Fruit fly (Drosophila melanogaster): ENCODE data around the gene CG3106.
A peak's percentile ranks its signal among the peaks of the same experiment; 100 is the strongest.

Gene CG3106

dm6 chrX:9658865-9659339 lies 3.8 kb downstream of the CG3106 start, which contains the start of gene Ptpmeg2 (continued):
- TF ChIP-seq CG3163 (GFP tag; optimal IDR thresholded peaks at IDR 0.05) = peak; percentile 52
- TF ChIP-seq CoRest (tag; optimal IDR thresholded peaks at IDR 0.05) = peak; percentile 61
- TF ChIP-seq row (GFP tag; IDR thresholded peaks at IDR 0.05) = peak; percentile 44; the same call in 2 of the 3 replicates
- TF ChIP-seq fd102C (GFP tag; optimal IDR thresholded peaks at IDR 0.05) = peak; percentile 30
- peak; percentile 2 for TF ChIP-seq HLHmδ (GFP tag; optimal IDR thresholded peaks at IDR 0.05)
- peak; percentile 65 for TF ChIP-seq ash1 (GFP tag; optimal IDR thresholded peaks at IDR 0.05)
- TF ChIP-seq Jarid2 (GFP tag; optimal IDR thresholded peaks at IDR 0.05) = peak; percentile 18
- 0 out of 2 replicates have a peak, but pooled peaks have one; percentile 25 for TF ChIP-seq esg (GFP tag; conservative IDR thresholded peaks at IDR 0.05)
- peak; percentile 43 for TF ChIP-seq Nf-YC (tag; optimal IDR thresholded peaks at IDR 0.05)
- peak; percentile 39 for TF ChIP-seq CG11085 (GFP tag; IDR thresholded peaks at IDR 0.05)
- peak; percentile 70 for TF ChIP-seq NfI (GFP tag; optimal IDR thresholded peaks at IDR 0.05)
- TF ChIP-seq CG1529 (GFP tag; optimal IDR thresholded peaks at IDR 0.05) = no peak
- TF ChIP-seq CG8290 (GFP tag; optimal IDR thresholded peaks at IDR 0.05) = peak; percentile 84
- peak; percentile 57 to 79 for TF ChIP-seq CG8290 (tag; optimal IDR thresholded peaks at IDR 0.05)
- TF ChIP-seq tup (GFP tag; optimal IDR thresholded peaks at IDR 0.05) = peak; percentile 9
- no peak for TF ChIP-seq CG43689 (GFP tag; IDR thresholded peaks at IDR 0.05)
- peak; percentile 49 for TF ChIP-seq Dip3 (GFP tag; optimal IDR thresholded peaks at IDR 0.05)
- peak; percentile 76 for TF ChIP-seq CG7987 (GFP tag; optimal IDR thresholded peaks at IDR 0.05)
- peak; percentile 30 for TF ChIP-seq zen (tag; optimal IDR thresholded peaks at IDR 0.05)
- no peak for TF ChIP-seq Lpt (GFP tag; optimal IDR thresholded peaks at IDR 0.05)
- peak; percentile 34 for TF ChIP-seq Camta (GFP tag; optimal IDR thresholded peaks at IDR 0.05)
- peak; percentile 91 for TF ChIP-seq CG11456 (GFP tag; IDR thresholded peaks at IDR 0.05)
- TF ChIP-seq Oaz (GFP tag; IDR thresholded peaks at IDR 0.05) = no peak
- peak; percentile 84 for TF ChIP-seq CG9932 (GFP tag; IDR thresholded peaks at IDR 0.05)
- TF ChIP-seq YL-1 (GFP tag; optimal IDR thresholded peaks at IDR 0.05) = peak; percentile 51
- TF ChIP-seq CG9215 (GFP tag; IDR thresholded peaks at IDR 0.05) = no peak
- TF ChIP-seq exex (tag; optimal IDR thresholded peaks at IDR 0.05) = peak; percentile 11
- peak; percentile 89 for TF ChIP-seq stwl (tag; optimal IDR thresholded peaks at IDR 0.05)
- no peak for TF ChIP-seq CG16815 (GFP tag; optimal IDR thresholded peaks at IDR 0.05)
- peak; percentile 95 for TF ChIP-seq Med (GFP tag)
- peak; percentile 48 for TF ChIP-seq HHEX (GFP tag; optimal IDR thresholded peaks at IDR 0.05)
- peak; percentile 58 for TF ChIP-seq CG17359 (tag; optimal IDR thresholded peaks at IDR 0.05)

dm6 chrX:9658095-9658838 lies 4.4 kb downstream of the CG3106 start:
- TF ChIP-seq CG4854 (GFP tag; optimal IDR thresholded peaks at IDR 0.05) (no peak), CG30020 (tag; optimal IDR thresholded peaks at IDR 0.05) (no peak), lilli (GFP tag; optimal IDR thresholded peaks at IDR 0.05) (no peak), CG8765 (GFP tag; IDR thresholded peaks at IDR 0.05) (no peak), ftz-f1 (GFP tag; optimal IDR thresholded peaks at IDR 0.05) (no peak), CG12236 (GFP tag; optimal IDR thresholded peaks at IDR 0.05) (no peak), salm (tag; optimal IDR thresholded peaks at IDR 0.05) (peak; percentile 1), CG7839 (tag; optimal IDR thresholded peaks at IDR 0.05) (no peak), cg (GFP tag; optimal IDR thresholded peaks at IDR 0.05) (peak; percentile 96), danr (GFP tag; IDR thresholded peaks at IDR 0.05) (no peak), CG15269 (tag; optimal IDR thresholded peaks at IDR 0.05) (no peak), ash1 (GFP tag; optimal IDR thresholded peaks at IDR 0.05) (no peak), CG15514 (GFP tag; optimal IDR thresholded peaks at IDR 0.05) (no peak), cas (GFP tag; IDR thresholded peaks at IDR 0.05) (no peak), pb (GFP tag; optimal IDR thresholded peaks at IDR 0.05) (no peak), TFAM (GFP tag; optimal IDR thresholded peaks at IDR 0.05) (no peak), CG8281 (tag; optimal IDR thresholded peaks at IDR 0.05) (no peak), rib (GFP tag; IDR thresholded peaks at IDR 0.05) (no peak), CG7928 (GFP tag; optimal IDR thresholded peaks at IDR 0.05) (no peak), CG6813 (GFP tag; optimal IDR thresholded peaks at IDR 0.05) (no peak)
